Worm (Caenorhabditis elegans): ENCODE measurements around the gene clec-21.

The clec-21 gene

DNA sequence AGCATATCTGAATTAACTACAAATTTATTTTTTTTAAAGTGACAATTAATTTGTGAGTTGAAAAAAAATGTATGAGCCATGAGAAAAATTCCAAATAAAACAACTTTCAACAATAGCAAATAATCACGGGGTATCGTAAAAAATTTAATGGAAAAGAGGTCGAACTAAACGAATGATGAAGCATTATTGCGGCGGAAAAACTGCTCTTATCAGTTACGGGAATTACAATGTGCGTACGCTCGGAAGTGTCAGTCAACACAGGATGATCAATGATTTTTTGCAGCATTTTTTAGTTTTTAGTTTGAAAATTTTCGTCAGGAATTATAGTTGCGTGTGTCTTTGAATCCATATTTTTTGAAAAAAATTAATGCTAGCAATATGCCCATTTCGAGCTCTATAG, 7.3 kb downstream of the clec-21 start:
- TF ChIP-seq skn-1 (tag; optimal IDR thresholded peaks at IDR 0.05) (no peak), fos-1 (tag; optimal IDR thresholded peaks at IDR 0.05) (peak; percentile 82)

- no peak for TF ChIP-seq alr-1 (tag; optimal IDR thresholded peaks at IDR 0.05)
- TF ChIP-seq nhr-10 (tag; optimal IDR thresholded peaks at IDR 0.05) = no peak
- no peak for TF ChIP-seq ztf-1 (GFP tag; conservative IDR thresholded peaks at IDR 0.05)
- no peak for TF ChIP-seq elt-1 (tag; optimal IDR thresholded peaks at IDR 0.05)
- no peak for TF ChIP-seq mab-5 (tag; optimal IDR thresholded peaks at IDR 0.05)
- TF ChIP-seq F13H6.1 (tag; optimal IDR thresholded peaks at IDR 0.05) = no peak
- no peak for TF ChIP-seq mdl-1 (tag; optimal IDR thresholded peaks at IDR 0.05)
- TF ChIP-seq Y55F3AM.14 (GFP tag; optimal IDR thresholded peaks at IDR 0.05) = no peak
- no peak for TF ChIP-seq lsy-2 (tag; optimal IDR thresholded peaks at IDR 0.05)
- no peak for TF ChIP-seq unc-39 (tag; optimal IDR thresholded peaks at IDR 0.05)
- no peak for TF ChIP-seq nhr-11 (tag; optimal IDR thresholded peaks at IDR 0.05)
- no peak for TF ChIP-seq C34F6.9 (tag; optimal IDR thresholded peaks at IDR 0.05)
- no peak for TF ChIP-seq nhr-6 (tag; optimal IDR thresholded peaks at IDR 0.05)
Observed at ce11 chrII:1576030-1576429, 8.0 kb downstream of the clec-21 start, which contains the start of gene K05F6.10. Gene K05F6.10, minus strand, starts transcription at chrII:1576130.

DNA sequence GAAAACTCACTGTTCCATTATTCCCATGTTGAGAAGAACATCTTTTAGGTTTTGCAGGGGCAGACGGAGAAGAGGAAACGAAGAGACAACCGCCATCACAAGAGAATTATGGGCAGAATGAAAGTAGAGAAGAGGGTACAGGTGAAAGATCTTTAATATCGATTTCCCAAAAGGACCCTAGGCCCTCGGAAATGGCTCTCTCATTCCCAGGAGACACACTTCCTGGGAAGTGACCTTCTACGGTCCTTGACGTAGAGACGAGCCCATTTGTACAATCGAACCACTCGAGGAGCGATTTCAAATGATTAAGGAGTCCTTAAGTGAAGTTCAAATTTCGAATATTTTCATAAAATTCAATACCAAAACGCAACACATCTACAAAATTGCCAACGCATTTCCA, 13.0 kb downstream of the clec-21 start, which contains the start of gene fbxb-46:
fbxb-46 (minus strand) TSS at position 101 of the 400 bp plus-strand sequence.
- TF ChIP-seq mdl-1 (tag; optimal IDR thresholded peaks at IDR 0.05) (no peak), blmp-1 (tag; optimal IDR thresholded peaks at IDR 0.05; ENCODE audit: insufficient read depth) (no peak), ama-1 (optimal IDR thresholded peaks at IDR 0.05) (no peak), F13H6.1 (tag; optimal IDR thresholded peaks at IDR 0.05) (no peak), dmd-4 (tag; optimal IDR thresholded peaks at IDR 0.05) (no peak), nhr-12 (tag; optimal IDR thresholded peaks at IDR 0.05) (no peak), crh-2 (tag; optimal IDR thresholded peaks at IDR 0.05) (no peak)

- TF ChIP-seq ama-1 (optimal IDR thresholded peaks at IDR 0.05) (no peak), alr-1 (tag; optimal IDR thresholded peaks at IDR 0.05) (no peak), lin-11 (tag; optimal IDR thresholded peaks at IDR 0.05) (no peak), ztf-11 (tag; optimal IDR thresholded peaks at IDR 0.05) (no peak), F13H6.1 (tag; optimal IDR thresholded peaks at IDR 0.05) (no peak), nhr-11 (tag; optimal IDR thresholded peaks at IDR 0.05) (no peak), peb-1 (tag; optimal IDR thresholded peaks at IDR 0.05) (no peak), mbf-1 (tag; optimal IDR thresholded peaks at IDR 0.05) (no peak), ztf-4 (tag; optimal IDR thresholded peaks at IDR 0.05) (no peak), ztf-1 (GFP tag; conservative IDR thresholded peaks at IDR 0.05) (no peak), sma-9 (GFP tag; optimal IDR thresholded peaks at IDR 0.05) (no peak), sma-9 (tag; optimal IDR thresholded peaks at IDR 0.05) (no peak), egl-27 (tag; optimal IDR thresholded peaks at IDR 0.05) (no peak), nhr-25 (tag; optimal IDR thresholded peaks at IDR 0.05) (no peak)
Observed at ce11 chrII:1568214-1568613, 15.8 kb downstream of the clec-21 start, which contains the start of gene fbxb-49. Gene fbxb-49, plus strand, starts transcription at chrII:1568514.

DNA sequence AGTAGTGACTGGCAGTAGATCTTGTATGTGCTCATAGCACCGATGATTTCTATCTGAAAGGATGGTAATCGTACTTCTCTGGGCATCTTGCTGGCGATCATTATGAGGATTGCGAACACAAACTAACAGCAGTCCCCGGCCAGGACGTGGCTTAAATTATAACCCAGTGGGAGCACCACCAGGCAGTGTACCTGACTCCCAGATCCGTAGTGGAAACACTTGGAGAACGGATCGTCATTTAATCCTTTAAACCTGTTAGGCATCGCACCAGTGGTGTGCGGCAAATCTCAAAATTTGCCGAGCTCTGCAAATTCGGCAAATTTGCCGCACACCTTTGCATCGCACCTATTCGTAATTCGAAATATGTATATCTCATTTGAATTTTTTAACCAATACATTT, 16.4 kb downstream of the clec-21 start, which contains the start of gene K05F6.8:
K05F6.8 (minus strand) TSS at position 101 of the 400 bp plus-strand sequence.
- TF ChIP-seq sem-4 (tag; optimal IDR thresholded peaks at IDR 0.05) (no peak), nhr-129 (tag; optimal IDR thresholded peaks at IDR 0.05) (no peak), dmd-4 (tag; optimal IDR thresholded peaks at IDR 0.05) (no peak), lsy-2 (tag; optimal IDR thresholded peaks at IDR 0.05) (no peak), ztf-11 (tag; optimal IDR thresholded peaks at IDR 0.05) (no peak), ZK546.5 (tag; optimal IDR thresholded peaks at IDR 0.05) (no peak), nhr-12 (tag; optimal IDR thresholded peaks at IDR 0.05) (no peak), aly-2 (tag; optimal IDR thresholded peaks at IDR 0.05) (no peak), nhr-25 (tag; optimal IDR thresholded peaks at IDR 0.05) (no peak), egl-27 (tag; optimal IDR thresholded peaks at IDR 0.05) (no peak), ceh-16 (tag; optimal IDR thresholded peaks at IDR 0.05) (no peak)

DNA sequence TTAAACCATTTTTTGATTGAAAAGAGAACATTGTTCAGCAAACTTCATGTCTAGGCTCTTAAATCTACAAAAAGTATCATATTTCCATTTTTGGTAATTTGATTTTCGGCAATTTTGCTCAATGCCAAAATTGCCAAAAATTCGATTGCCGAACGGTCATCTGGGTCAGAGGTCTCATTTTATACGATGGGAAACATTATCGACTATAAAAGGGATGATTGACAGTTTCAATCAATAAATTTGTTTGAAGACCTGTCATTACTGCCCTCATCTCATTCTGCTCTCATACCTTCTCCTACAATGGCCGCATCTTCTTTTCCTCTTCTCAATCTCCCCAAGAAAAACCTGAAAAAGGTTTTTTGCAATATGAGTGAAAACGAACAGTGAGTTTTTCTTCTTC, 22.2 kb downstream of the clec-21 start, which contains the start of gene K05F6.14:
K05F6.14 (plus strand) TSS at position 301 of the 400 bp plus-strand sequence.
- TF ChIP-seq C34F6.9 (tag; optimal IDR thresholded peaks at IDR 0.05) (no peak), unc-55 (GFP tag; optimal IDR thresholded peaks at IDR 0.05) (no peak), elt-1 (tag; optimal IDR thresholded peaks at IDR 0.05) (no peak), ztf-11 (tag; optimal IDR thresholded peaks at IDR 0.05) (no peak), nhr-237 (tag; optimal IDR thresholded peaks at IDR 0.05) (no peak), F13H6.1 (tag; optimal IDR thresholded peaks at IDR 0.05) (no peak), unc-39 (tag; optimal IDR thresholded peaks at IDR 0.05) (no peak), blmp-1 (tag; optimal IDR thresholded peaks at IDR 0.05; ENCODE audit: insufficient read depth) (no peak), ztf-4 (tag; optimal IDR thresholded peaks at IDR 0.05) (no peak), sem-4 (tag; optimal IDR thresholded peaks at IDR 0.05) (no peak), mdl-1 (tag; optimal IDR thresholded peaks at IDR 0.05) (no peak), egl-27 (tag; optimal IDR thresholded peaks at IDR 0.05) (no peak)
